Worm (Caenorhabditis elegans) whole organism, L4/young adult: Measurements from ENCODE around the gene C11E4.8.
"Not testable (repeated sequence)": the region's sequence is repeated elsewhere in the genome, so short reads cannot be mapped to it uniquely, and the experiment has no call there.

ENCODE experiments used
- W03F9.2 ChIP-seq: fragments of 150-350 bp; optimal IDR thresholded peaks from 2 replicates; lab custom pipeline; 2014; ENCODE audit warnings: missing biosample characterization, missing genetic modification characterization
- dao-5 ChIP-seq: sonication (generic microtip); optimal IDR thresholded peaks from 2 replicates; lab custom pipeline; 2016; ENCODE audit warnings: missing genotype, missing genetic modification characterization, moderate library complexity, missing compliant biosample characterization
- him-1 ChIP-seq: sonication (generic microtip); optimal IDR thresholded peaks from 2 replicates; lab custom pipeline; 2016; ENCODE audit warnings: missing genotype, missing genetic modification reagents, missing genetic modification characterization, missing compliant biosample characterization

DNA sequence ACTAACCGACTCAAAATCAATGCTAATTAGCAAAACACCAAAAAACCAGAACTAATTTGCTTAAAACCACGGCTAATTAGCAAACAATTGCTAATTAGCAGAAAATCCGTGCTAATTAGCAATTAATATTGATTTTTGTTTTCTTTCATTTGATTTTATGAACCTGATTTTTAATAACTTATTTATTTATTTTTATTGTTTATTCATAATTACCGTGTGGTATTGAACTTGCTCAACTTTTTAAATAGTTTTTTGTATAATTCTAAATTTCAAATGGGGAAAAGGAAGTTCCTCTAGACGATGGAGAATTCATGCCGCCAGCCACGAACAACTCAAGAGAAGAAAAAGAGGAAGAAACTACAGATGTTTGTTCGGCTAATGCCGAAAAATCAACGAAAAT, 5.6 kb downstream of the C11E4.8 start, which contains the start of gene F34H10.1:
- not testable (repeated sequence) for TF ChIP-seq W03F9.2; dao-5; him-1 (tag; lab: Kevin White, UChicago)
